Fruit fly (Drosophila melanogaster) whole organism, pupa: ENCODE measurements around the gene EMC3.

Experiments
- CG10348 ChIP-seq: fragments of 200-800 bp; sonication (Bioruptor generic); IDR thresholded peaks from 2 replicates; pipeline ENCODE4 v1.3.6; 2022; ENCODE audit warnings: missing biosample characterization, missing genetic modification characterization
- CG12605 ChIP-seq: fragments of 200-800 bp; sonication (Bioruptor generic); IDR thresholded peaks from 2 replicates; pipeline ENCODE4 v1.3.6; 2022; ENCODE audit warnings: missing biosample characterization, missing genetic modification characterization
- CG13204 ChIP-seq: fragments of 200-800 bp; sonication (Bioruptor generic); optimal IDR thresholded peaks from 2 replicates; lab custom pipeline; 2018; ENCODE audit warnings: missing biosample characterization, mild to moderate bottlenecking, missing genetic modification characterization, moderate library complexity
- CG14655 ChIP-seq: fragments of 200-800 bp; sonication (Bioruptor generic); optimal IDR thresholded peaks from 3 replicates; lab custom pipeline; 2017; ENCODE audit warnings: mild to moderate bottlenecking, missing biosample characterization, missing genetic modification reagents, missing genetic modification characterization
- CG15710 ChIP-seq: fragments of 200-800 bp; sonication (Bioruptor generic); optimal IDR thresholded peaks from 2 replicates; lab custom pipeline; 2018; ENCODE audit warnings: missing biosample characterization, mild to moderate bottlenecking, missing genetic modification characterization, moderate library complexity
- CG17806 ChIP-seq: fragments of 200-800 bp; sonication (Bioruptor generic); optimal IDR thresholded peaks from 2 replicates; lab custom pipeline; 2018; ENCODE audit warnings: missing biosample characterization, mild to moderate bottlenecking, missing genetic modification characterization, moderate library complexity
- CG32121 ChIP-seq: fragments of 200-800 bp; sonication (Bioruptor generic); IDR thresholded peaks from 2 replicates; pipeline ENCODE4 v1.3.6; 2022; ENCODE audit warnings: missing biosample characterization, missing genetic modification characterization
- CG34367 ChIP-seq: fragments of 200-800 bp; sonication (Bioruptor generic); optimal IDR thresholded peaks from 2 replicates; lab custom pipeline; 2018; ENCODE audit warnings: missing biosample characterization, mild to moderate bottlenecking, missing genetic modification characterization
- CG4496 ChIP-seq: fragments of 200-800 bp; sonication (Bioruptor generic); IDR thresholded peaks from 3 replicates; pipeline ENCODE4 v1.3.6; 2022; ENCODE audit warnings: missing biosample characterization, missing genetic modification characterization
- CG8159 ChIP-seq: fragments of 200-800 bp; sonication (Bioruptor generic); optimal IDR thresholded peaks from 3 replicates; lab custom pipeline; 2018; ENCODE audit warnings: missing biosample characterization, mild to moderate bottlenecking, missing genetic modification characterization, moderate library complexity
- CG8301 ChIP-seq: fragments of 200-800 bp; sonication (Bioruptor generic); optimal IDR thresholded peaks from 2 replicates; lab custom pipeline; 2018; ENCODE audit warnings: missing biosample characterization, mild to moderate bottlenecking, missing genetic modification characterization
- CG9948 ChIP-seq: fragments of 200-800 bp; sonication (Bioruptor generic); optimal IDR thresholded peaks from 2 replicates; lab custom pipeline; 2018; ENCODE audit warnings: missing biosample characterization, mild to moderate bottlenecking, missing genetic modification characterization, moderate library complexity
- D1 ChIP-seq: fragments of 200-800 bp; sonication (Bioruptor generic); optimal IDR thresholded peaks from 2 replicates; lab custom pipeline; 2018; ENCODE audit warnings: missing biosample characterization, mild to moderate bottlenecking, missing genetic modification characterization, moderate library complexity
- EcR ChIP-seq: fragments of 200-800 bp; sonication (Bioruptor generic); optimal IDR thresholded peaks from 3 replicates; lab custom pipeline; 2019; ENCODE audit warnings: missing biosample characterization, missing genetic modification characterization, mild to moderate bottlenecking, moderate library complexity, missing genetic modification reagents
- Ets98B ChIP-seq: fragments of 200-800 bp; sonication (Bioruptor generic); IDR thresholded peaks from 2 replicates; pipeline ENCODE4 v1.3.6; 2022; ENCODE audit warnings: missing biosample characterization, missing genetic modification characterization
- Pif1A ChIP-seq: fragments of 200-800 bp; sonication (Bioruptor generic); optimal IDR thresholded peaks from 3 replicates; lab custom pipeline; 2016; ENCODE audit warnings: missing biosample characterization, missing genetic modification characterization
- Pif1B ChIP-seq: fragments of 200-800 bp; sonication (Bioruptor generic); optimal IDR thresholded peaks from 3 replicates; lab custom pipeline; 2016; ENCODE audit warnings: missing biosample characterization, missing genetic modification characterization
- Snoo ChIP-seq: fragments of 200-800 bp; sonication (Bioruptor generic); optimal IDR thresholded peaks from 3 replicates; lab custom pipeline; 2017; ENCODE audit warnings: missing biosample characterization, mild to moderate bottlenecking, missing genetic modification characterization, inconsistent platforms
- fd96Ca ChIP-seq: fragments of 200-800 bp; sonication (Bioruptor generic); IDR thresholded peaks from 3 replicates; pipeline ENCODE4 v1.3.6; 2022; ENCODE audit warnings: missing biosample characterization, missing genetic modification characterization
- gl ChIP-seq: fragments of 200-800 bp; sonication (Bioruptor generic); optimal IDR thresholded peaks from 2 replicates; lab custom pipeline; 2018; ENCODE audit warnings: missing biosample characterization, mild to moderate bottlenecking, missing genetic modification characterization
- rn ChIP-seq: fragments of 200-800 bp; sonication (Bioruptor generic); IDR thresholded peaks from 2 replicates; pipeline ENCODE4 v1.3.6; 2022; ENCODE audit warnings: missing biosample characterization, missing genetic modification characterization

EMC3 gene

dm6 chr2L:10701499-10702062, 30.6 kb downstream of the EMC3 start, which contains the start of gene Lip1:
TSS of gene Lip1 (minus strand) at chr2L:10701544.
- TF ChIP-seq CG10348 (GFP tag; lab: Robert Waterston, UW) (no peak), CG13204 (no peak), Pif1A (GFP tag; lab: Kevin White, UChicago) (no peak), D1 (tag; lab: Kevin White, UChicago) (no peak), CG9948 (no peak), CG12605 (GFP tag; lab: Robert Waterston, UW) (no peak), CG8301 (tag; lab: Kevin White, UChicago) (no peak), Pif1B (GFP tag; lab: Kevin White, UChicago) (no peak), Ets98B (GFP tag; lab: Robert Waterston, UW) (no peak), CG17806 (no peak)

- TF ChIP-seq CG34367 (tag; lab: Kevin White, UChicago) (no peak), Snoo (tag; lab: Kevin White, UChicago) (no peak), CG14655 (no peak), CG8301 (tag; lab: Kevin White, UChicago) (no peak), CG32121 (GFP tag; lab: Robert Waterston, UW) (no peak), CG15710 (tag; lab: Kevin White, UChicago) (no peak), CG4496 (GFP tag; lab: Robert Waterston, UW) (no peak), CG13204 (no peak), rn (GFP tag; lab: Robert Waterston, UW) (no peak), CG9948 (no peak), fd96Ca (GFP tag; lab: Robert Waterston, UW) (no peak)
These were observed 34.2 kb downstream of the EMC3 start, which contains the start of gene CG7300 for dm6 chr2L:10697992-10698391. TSS of gene CG7300 (minus strand) at chr2L:10698043.

dm6 chr2L:10694053-10694618, 38.1 kb downstream of the EMC3 start, which contains the start of gene CG17108:
TSS of gene CG17108 (minus strand) at chr2L:10694103.
- TF ChIP-seq CG15710 (tag; lab: Kevin White, UChicago) (peak; percentile 36), fd96Ca (GFP tag; lab: Robert Waterston, UW) (no peak), CG8159 (tag; lab: Kevin White, UChicago) (peak; percentile 55), Snoo (tag; lab: Kevin White, UChicago) (no peak), CG17806 (no peak), D1 (tag; lab: Kevin White, UChicago) (no peak), CG13204 (no peak), Pif1B (GFP tag; lab: Kevin White, UChicago) (no peak), gl (tag; lab: Kevin White, UChicago) (no peak), CG9948 (peak; percentile 32), CG12605 (GFP tag; lab: Robert Waterston, UW) (no peak), CG32121 (GFP tag; lab: Robert Waterston, UW) (no peak), Ets98B (GFP tag; lab: Robert Waterston, UW) (no peak), CG14655 (peak; percentile 6), rn (GFP tag; lab: Robert Waterston, UW) (no peak), EcR (GFP tag; lab: Kevin White, UChicago) (no peak), CG34367 (tag; lab: Kevin White, UChicago) (no peak), Pif1A (GFP tag; lab: Kevin White, UChicago) (no peak), CG4496 (GFP tag; lab: Robert Waterston, UW) (no peak), CG8301 (tag; lab: Kevin White, UChicago) (no peak), CG10348 (GFP tag; lab: Robert Waterston, UW) (no peak)
- TF ChIP-seq, all 21 proteins: peak for 4

dm6 chr2L:10693018-10693417, 39.2 kb downstream of the EMC3 start:
- TF ChIP-seq D1 (tag; lab: Kevin White, UChicago) (no peak), CG12605 (GFP tag; lab: Robert Waterston, UW) (no peak), CG8159 (tag; lab: Kevin White, UChicago) (no peak), CG15710 (tag; lab: Kevin White, UChicago) (no peak), gl (tag; lab: Kevin White, UChicago) (no peak), rn (GFP tag; lab: Robert Waterston, UW) (no peak), Pif1B (GFP tag; lab: Kevin White, UChicago) (no peak), CG17806 (no peak), fd96Ca (GFP tag; lab: Robert Waterston, UW) (no peak), CG8301 (tag; lab: Kevin White, UChicago) (no peak)

- TF ChIP-seq CG17806 (no peak), Pif1B (GFP tag; lab: Kevin White, UChicago) (no peak), CG14655 (no peak), CG13204 (no peak), Ets98B (GFP tag; lab: Robert Waterston, UW) (no peak), CG10348 (GFP tag; lab: Robert Waterston, UW) (no peak), CG15710 (tag; lab: Kevin White, UChicago) (no peak), fd96Ca (GFP tag; lab: Robert Waterston, UW) (no peak), CG32121 (GFP tag; lab: Robert Waterston, UW) (no peak), rn (GFP tag; lab: Robert Waterston, UW) (no peak), D1 (tag; lab: Kevin White, UChicago) (no peak), gl (tag; lab: Kevin White, UChicago) (no peak), CG34367 (tag; lab: Kevin White, UChicago) (no peak), Pif1A (GFP tag; lab: Kevin White, UChicago) (no peak), CG4496 (GFP tag; lab: Robert Waterston, UW) (no peak), CG8159 (tag; lab: Kevin White, UChicago) (no peak), CG9948 (no peak), Snoo (tag; lab: Kevin White, UChicago) (no peak), CG12605 (GFP tag; lab: Robert Waterston, UW) (no peak), CG8301 (tag; lab: Kevin White, UChicago) (no peak)
These were observed 42.8 kb downstream of the EMC3 start, which contains the start of gene CG7294 for dm6 chr2L:10689221-10690034. TSS of gene CG7294 (minus strand) at chr2L:10689271.
